Fruit fly (Drosophila melanogaster): ENCODE data around the gene CG6793.

DNA sequence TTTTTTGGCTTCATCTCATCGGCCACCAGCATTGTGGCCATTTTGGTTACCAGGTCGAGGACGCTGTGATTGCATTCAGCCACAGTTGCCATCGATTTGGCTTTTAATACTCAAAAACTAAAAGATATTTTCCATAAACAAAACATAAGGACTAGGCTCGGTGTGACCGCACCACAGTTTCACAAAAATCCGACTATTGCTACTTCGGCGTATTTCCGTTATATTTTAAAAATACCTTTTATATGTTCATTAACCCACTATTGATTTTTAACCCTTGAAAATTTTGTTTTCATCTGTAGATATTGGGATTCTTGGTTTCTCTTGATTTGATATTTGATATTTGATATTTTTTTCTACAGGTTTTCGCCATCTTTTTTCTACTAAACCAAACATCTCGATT lies 44.2 kb upstream of the CG6793 start, which contains the start of gene Grip163:
- TF ChIP-seq Eip78C (GFP tag) (no peak), CG16779 (tag; optimal IDR thresholded peaks at IDR 0.05) (no peak), CG1621 (tag; optimal IDR thresholded peaks at IDR 0.05) (no peak), CG11902 (GFP tag; optimal IDR thresholded peaks at IDR 0.05) (no peak), CG3919 (GFP tag; optimal IDR thresholded peaks at IDR 0.05) (no peak), Ets96B (tag; optimal IDR thresholded peaks at IDR 0.05) (no peak), achi (GFP tag; optimal IDR thresholded peaks at IDR 0.05) (no peak), Hr4 (GFP tag; optimal IDR thresholded peaks at IDR 0.05) (no peak)
